Fruit fly (Drosophila melanogaster) Kc167 (cell line): ENCODE data around the gene CG3597.

Experiments used
- Myc ChIP-seq: fragments of >200 bp; optimal IDR thresholded peaks from 2 replicates; lab custom pipeline; 2017; ENCODE audit warnings: missing external identifiers
- Sin3A ChIP-seq: fragments of >200 bp; optimal IDR thresholded peaks from 2 replicates; lab custom pipeline; 2018; ENCODE audit warnings: missing external identifiers
- h ChIP-seq: fragments of >200 bp; optimal IDR thresholded peaks from 3 replicates; lab custom pipeline; 2018; ENCODE audit warnings: missing external identifiers
- insv ChIP-seq: fragments of >200 bp; optimal IDR thresholded peaks from 3 replicates; lab custom pipeline; 2018; ENCODE audit warnings: missing external identifiers
- psq ChIP-seq: fragments of >200 bp; optimal IDR thresholded peaks from 2 replicates; lab custom pipeline; 2017; ENCODE audit warnings: missing external identifiers
- ttk ChIP-seq: sonication (Bioruptor generic); optimal IDR thresholded peaks from 2 replicates; lab custom pipeline; 2017; ENCODE audit warnings: missing external identifiers

dm6 chr2L:2362808-2363394, 8.4 kb downstream of the CG3597 start:
- TF ChIP-seq ttk (lab: Kevin White, UChicago) = no peak
- TF ChIP-seq h (lab: Kevin White, UChicago) = no peak
- TF ChIP-seq Sin3A (lab: Kevin White, UChicago) = no peak
- TF ChIP-seq Myc (lab: Kevin White, UChicago) = no peak
- no peak for TF ChIP-seq psq (lab: Kevin White, UChicago)
- no peak for TF ChIP-seq insv (lab: Kevin White, UChicago)
